Worm (Caenorhabditis elegans): ENCODE data around the gene D1086.9.

- TF ChIP-seq syd-9 (tag; optimal IDR thresholded peaks at IDR 0.05) (no peak), tbx-2 (tag; optimal IDR thresholded peaks at IDR 0.05) (no peak)
Measured at ce11 chrV:14088051-14088450, 16.0 kb upstream of the D1086.9 start, which contains the start of gene D1086.19.

Data from whole organism, late embryonic.